Fruit fly (Drosophila melanogaster) whole organism: ENCODE results near the gene CG34161.

Experiments used
- Dll ChIP-seq: fragments of >200 bp; optimal IDR thresholded peaks from 2 replicates; lab custom pipeline; 2017
- pan ChIP-seq: fragments of >200 bp; optimal IDR thresholded peaks from 2 replicates; lab custom pipeline; 2017
- psq ChIP-seq: fragments of >200 bp; optimal IDR thresholded peaks from 2 replicates; lab custom pipeline; 2017
- usp ChIP-seq: fragments of >200 bp; optimal IDR thresholded peaks from 2 replicates; lab custom pipeline; 2017; ENCODE audit warnings: missing biosample characterization, missing genetic modification characterization, mixed read lengths

DNA sequence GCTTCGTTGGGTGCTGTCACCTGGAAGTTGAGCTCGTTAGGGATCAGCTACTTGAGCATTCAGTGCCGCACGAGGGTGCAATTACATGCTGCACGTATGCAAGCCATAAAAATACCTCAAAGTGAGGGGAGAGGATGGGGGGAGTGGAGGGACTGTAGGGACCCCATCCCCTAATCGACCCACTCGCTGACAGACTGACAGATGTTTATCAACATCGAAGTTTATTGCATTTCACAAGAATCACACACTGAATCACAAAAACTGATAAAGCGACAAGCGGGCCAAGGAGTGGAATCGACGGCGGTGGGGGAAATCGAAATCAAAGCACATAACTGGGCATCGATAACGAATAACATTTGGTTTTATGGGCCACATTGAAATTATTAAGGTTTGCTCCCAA, 26.8 kb downstream of the CG34161 start:
- TF ChIP-seq psq (lab: Kevin White, UChicago) (no peak), pan (no peak), Dll (lab: Kevin White, UChicago) (no peak), usp (GFP tag; lab: Kevin White, UChicago) (no peak)
